Worm (Caenorhabditis elegans) whole organism, L2 larva: Measurements from ENCODE around the gene aakg-4.

Source experiments
- C34F6.9 ChIP-seq: fragments of 150-350 bp; optimal IDR thresholded peaks from 2 replicates; lab custom pipeline; 2014; ENCODE audit warnings: missing biosample characterization, missing genetic modification characterization
- F13H6.1 ChIP-seq: sonication (generic microtip); optimal IDR thresholded peaks from 2 replicates; lab custom pipeline; 2016; ENCODE audit warnings: missing genetic modification characterization, missing compliant biosample characterization
- Y55F3AM.14 ChIP-seq: fragments of 200-800 bp; sonication (Bioruptor generic); optimal IDR thresholded peaks from 2 replicates; lab custom pipeline; 2018; ENCODE audit warnings: mild to moderate bottlenecking, missing genetic modification characterization, missing compliant biosample characterization
- ZK546.5 ChIP-seq: sonication (generic microtip); optimal IDR thresholded peaks from 2 replicates; lab custom pipeline; 2017; ENCODE audit warnings: missing biosample characterization, missing genetic modification characterization
- alr-1 ChIP-seq: fragments of 150-350 bp; optimal IDR thresholded peaks from 2 replicates; lab custom pipeline; 2014; ENCODE audit warnings: missing biosample characterization, missing genetic modification characterization
- aly-2 ChIP-seq: fragments of 150-350 bp; optimal IDR thresholded peaks from 2 replicates; lab custom pipeline; 2014; ENCODE audit warnings: missing biosample characterization, missing genetic modification characterization
- ceh-16 ChIP-seq: fragments of 150-350 bp; optimal IDR thresholded peaks from 2 replicates; lab custom pipeline; 2014; ENCODE audit warnings: missing biosample characterization, missing genetic modification characterization
- ceh-82 ChIP-seq: fragments of 150-350 bp; optimal IDR thresholded peaks from 2 replicates; lab custom pipeline; 2014; ENCODE audit warnings: missing biosample characterization, missing genetic modification characterization
- crh-2 ChIP-seq: sonication (generic microtip); optimal IDR thresholded peaks from 2 replicates; lab custom pipeline; 2017; ENCODE audit warnings: missing biosample characterization, missing genetic modification characterization
- dmd-4 ChIP-seq: sonication (generic microtip); optimal IDR thresholded peaks from 2 replicates; lab custom pipeline; 2017; ENCODE audit warnings: missing biosample characterization, missing genetic modification characterization
- egl-27 ChIP-seq: sonication (generic microtip); optimal IDR thresholded peaks from 3 replicates; lab custom pipeline; 2017; ENCODE audit warnings: missing biosample characterization, missing genetic modification reagents, missing genetic modification characterization
- elt-1 ChIP-seq: fragments of 150-350 bp; optimal IDR thresholded peaks from 2 replicates; lab custom pipeline; 2014; ENCODE audit warnings: missing biosample characterization, missing genetic modification characterization
- elt-3 ChIP-seq: sonication (generic microtip); optimal IDR thresholded peaks from 2 replicates; lab custom pipeline; 2017; ENCODE audit warnings: missing biosample characterization, missing genetic modification characterization
- fos-1 ChIP-seq: fragments of 150-350 bp; optimal IDR thresholded peaks from 2 replicates; lab custom pipeline; 2014; ENCODE audit warnings: missing biosample characterization, missing genetic modification characterization
- gmeb-1 ChIP-seq: fragments of 150-350 bp; optimal IDR thresholded peaks from 2 replicates; lab custom pipeline; 2014; ENCODE audit warnings: missing biosample characterization, missing genetic modification characterization
- lsy-2 ChIP-seq, 2 experiments: fragments of 150-350 bp in 1 of 2; sonication (generic microtip) in 1 of 2; optimal IDR thresholded peaks; 2 replicates each; lab custom pipeline; 2014 to 2017; ENCODE audit warnings: missing biosample characterization in 2 of 2, missing genetic modification characterization in 2 of 2
- mab-5 ChIP-seq: fragments of 150-350 bp; optimal IDR thresholded peaks from 2 replicates; lab custom pipeline; 2014; ENCODE audit warnings: missing biosample characterization, missing genetic modification characterization
- mbf-1 ChIP-seq: sonication (generic microtip); optimal IDR thresholded peaks from 2 replicates; lab custom pipeline; 2017; ENCODE audit warnings: missing biosample characterization, missing genetic modification characterization
- mdl-1 ChIP-seq, 2 experiments: fragments of 150-350 bp in 1 of 2; sonication (generic microtip) in 1 of 2; optimal IDR thresholded peaks; 2 replicates each; lab custom pipeline; 2017; ENCODE audit warnings: missing biosample characterization in 2 of 2, missing genetic modification characterization in 2 of 2
- nhr-12 ChIP-seq: fragments of 150-350 bp; optimal IDR thresholded peaks from 2 replicates; lab custom pipeline; 2014; ENCODE audit warnings: missing biosample characterization, missing genetic modification characterization
- nhr-129 ChIP-seq: fragments of 150-350 bp; optimal IDR thresholded peaks from 2 replicates; lab custom pipeline; 2014; ENCODE audit warnings: missing biosample characterization, missing genetic modification characterization
- nhr-237 ChIP-seq: fragments of 150-350 bp; optimal IDR thresholded peaks from 2 replicates; lab custom pipeline; 2014; ENCODE audit warnings: missing biosample characterization, missing genetic modification characterization
- nhr-25 ChIP-seq: fragments of 150-350 bp; sonication (generic microtip); optimal IDR thresholded peaks from 3 replicates; lab custom pipeline; 2014; ENCODE audit warnings: missing biosample characterization, missing genetic modification characterization
- nhr-77 ChIP-seq: fragments of 150-350 bp; optimal IDR thresholded peaks from 2 replicates; lab custom pipeline; 2014; ENCODE audit warnings: missing biosample characterization, missing genetic modification characterization
- sem-4 ChIP-seq: fragments of 150-350 bp; optimal IDR thresholded peaks from 2 replicates; lab custom pipeline; 2014; ENCODE audit warnings: missing biosample characterization, missing genetic modification reagents, missing genetic modification characterization
- skn-1 ChIP-seq: sonication (generic microtip); optimal IDR thresholded peaks from 2 replicates; lab custom pipeline; 2017; ENCODE audit warnings: missing biosample characterization, missing genetic modification characterization
- sma-3 ChIP-seq: sonication (generic microtip); optimal IDR thresholded peaks from 2 replicates; lab custom pipeline; 2016; ENCODE audit warnings: missing genetic modification reagents, missing genetic modification characterization, missing compliant biosample characterization
- sma-9 ChIP-seq, 2 experiments: fragments of 150-350 bp in 1 of 2; sonication (generic microtip) in 1 of 2; optimal IDR thresholded peaks; 2 replicates each; lab custom pipeline; 2014 to 2016; ENCODE audit warnings: missing genetic modification characterization in 2 of 2, mild to moderate bottlenecking in 1 of 2, missing biosample characterization in 1 of 2, missing compliant biosample characterization in 1 of 2, missing genetic modification reagents in 1 of 2, moderate library complexity in 1 of 2
- unc-39 ChIP-seq: fragments of 150-350 bp; optimal IDR thresholded peaks from 2 replicates; lab custom pipeline; 2014; ENCODE audit warnings: missing biosample characterization, missing genetic modification characterization
- unc-62 ChIP-seq: fragments of 150-350 bp; optimal IDR thresholded peaks from 2 replicates; lab custom pipeline; 2014; ENCODE audit warnings: missing biosample characterization, missing genetic modification reagents, missing genetic modification characterization
- ztf-1 ChIP-seq: fragments of 200-800 bp; sonication (Bioruptor generic); conservative IDR thresholded peaks from 2 replicates; pipeline ENCODE4 v1.3.6; 2022; ENCODE audit warnings: missing genetic modification characterization, missing compliant biosample characterization
- ztf-11 ChIP-seq: sonication (generic microtip); optimal IDR thresholded peaks from 2 replicates; lab custom pipeline; 2017; ENCODE audit warnings: missing biosample characterization, missing genetic modification characterization
- ztf-4 ChIP-seq: fragments of 150-350 bp; optimal IDR thresholded peaks from 2 replicates; lab custom pipeline; 2014; ENCODE audit warnings: missing biosample characterization, missing genetic modification characterization

The aakg-4 gene

ce11 chrX:2287977-2288387, 31.2 kb downstream of the aakg-4 start:
- TF ChIP-seq F13H6.1 (tag; lab: Kevin White, UChicago) (peak; percentile 50), dmd-4 (tag; lab: Kevin White, UChicago) (no peak), unc-62 (GFP tag; lab: Kevin White, UChicago) (no peak), fos-1 (tag; lab: Kevin White, UChicago) (peak; percentile 74), gmeb-1 (tag; lab: Kevin White, UChicago) (peak; percentile 1), sem-4 (tag; lab: Kevin White, UChicago) (peak; percentile 7), ceh-16 (tag; lab: Kevin White, UChicago) (peak; percentile 5), nhr-129 (tag; lab: Kevin White, UChicago) (peak; percentile 61), ztf-11 (tag; lab: Kevin White, UChicago) (no peak), aly-2 (tag; lab: Kevin White, UChicago) (no peak), lsy-2 (tag; optimal IDR thresholded peaks at IDR 0.05; lab: Kevin White, UChicago) (peak in 1 of 2 experiments; percentile 21), elt-1 (tag; lab: Kevin White, UChicago) (no peak), nhr-77 (tag; lab: Kevin White, UChicago) (no peak), elt-3 (no peak), C34F6.9 (tag; lab: Kevin White, UChicago) (no peak), alr-1 (no peak), nhr-25 (tag; lab: Kevin White, UChicago) (peak; percentile 7), ztf-1 (GFP tag; lab: Robert Waterston, UW) (no peak)

DNA sequence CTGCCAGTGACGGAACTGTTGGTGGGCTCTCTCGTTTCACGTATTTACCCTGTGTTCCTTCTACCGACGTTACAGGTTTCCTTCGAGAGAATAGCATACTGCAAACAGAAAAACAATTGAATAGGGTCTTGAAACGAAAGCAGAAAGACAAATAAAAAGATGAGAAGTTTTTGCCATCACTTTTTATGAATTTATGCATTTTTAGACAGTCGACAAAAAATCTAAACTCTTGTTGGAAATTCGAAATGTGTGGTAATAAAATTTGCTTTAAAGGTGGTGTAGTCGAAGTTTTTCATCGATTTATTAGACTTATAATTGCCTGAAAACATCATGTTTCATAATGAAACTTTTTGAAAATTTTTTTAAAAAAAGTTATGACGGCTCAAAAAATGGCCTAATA, 32.0 kb downstream of the aakg-4 start, which contains the start of gene sav-1:
sav-1 (minus strand) TSS at position 101 of the 400 bp plus-strand sequence.
- TF ChIP-seq elt-1 (tag; lab: Kevin White, UChicago) (no peak), Y55F3AM.14 (no peak), ztf-11 (tag; lab: Kevin White, UChicago) (no peak), sem-4 (tag; lab: Kevin White, UChicago) (no peak), nhr-12 (tag; lab: Kevin White, UChicago) (no peak), mab-5 (tag; lab: Kevin White, UChicago) (no peak), ZK546.5 (tag; lab: Kevin White, UChicago) (no peak), ztf-4 (tag; lab: Kevin White, UChicago) (no peak), mdl-1 (tag; optimal IDR thresholded peaks at IDR 0.05; lab: Kevin White, UChicago) (no peak), F13H6.1 (tag; lab: Kevin White, UChicago) (no peak), sma-3 (GFP tag; lab: Kevin White, UChicago) (no peak), ztf-1 (GFP tag; lab: Robert Waterston, UW) (no peak), nhr-77 (tag; lab: Kevin White, UChicago) (no peak), skn-1 (tag; lab: Kevin White, UChicago) (no peak), crh-2 (tag; lab: Kevin White, UChicago) (no peak), ceh-16 (tag; lab: Kevin White, UChicago) (no peak), mbf-1 (tag; lab: Kevin White, UChicago) (no peak)

ce11 chrX:2276000-2276399, 43.1 kb downstream of the aakg-4 start:
- no peak for TF ChIP-seq sem-4 (tag; lab: Kevin White, UChicago)
- TF ChIP-seq mab-5 (tag; lab: Kevin White, UChicago): no peak
- TF ChIP-seq ceh-16 (tag; lab: Kevin White, UChicago): no peak
- no peak for TF ChIP-seq ztf-4 (tag; lab: Kevin White, UChicago)
- no peak for TF ChIP-seq gmeb-1 (tag; lab: Kevin White, UChicago)

ce11 chrX:2274237-2274636, 44.9 kb downstream of the aakg-4 start, which contains the start of gene AH9.4:
Gene AH9.4, minus strand, starts transcription at chrX:2274337.
- TF ChIP-seq sma-9 (GFP tag; optimal IDR thresholded peaks at IDR 0.05; lab: Kevin White, UChicago) (no peak), sma-9 (tag; optimal IDR thresholded peaks at IDR 0.05; lab: Kevin White, UChicago) (no peak), Y55F3AM.14 (no peak), ztf-4 (tag; lab: Kevin White, UChicago) (no peak), dmd-4 (tag; lab: Kevin White, UChicago) (no peak), nhr-237 (tag; lab: Kevin White, UChicago) (no peak), egl-27 (no peak), ceh-82 (tag; lab: Kevin White, UChicago) (no peak), nhr-25 (tag; lab: Kevin White, UChicago) (no peak), ZK546.5 (tag; lab: Kevin White, UChicago) (no peak), C34F6.9 (tag; lab: Kevin White, UChicago) (no peak), gmeb-1 (tag; lab: Kevin White, UChicago) (no peak), unc-39 (tag; lab: Kevin White, UChicago) (no peak), elt-3 (no peak), aly-2 (tag; lab: Kevin White, UChicago) (no peak), nhr-12 (tag; lab: Kevin White, UChicago) (no peak), skn-1 (tag; lab: Kevin White, UChicago) (no peak)
